Worm (Caenorhabditis elegans): ENCODE measurements around the gene ZK54.3.

Gene ZK54.3

ce11 chrX:17513507-17514113 lies 46.8 kb upstream of the ZK54.3 start, which contains the start of gene nhr-1 (continued):
- TF ChIP-seq nhr-6 (tag; optimal IDR thresholded peaks at IDR 0.05) (peak; percentile 68), lin-15B (tag; optimal IDR thresholded peaks at IDR 0.05) (no peak), F37D6.2 (tag; optimal IDR thresholded peaks at IDR 0.05) (peak; percentile 72), lsy-2 (tag; optimal IDR thresholded peaks at IDR 0.05) (peak; percentile 79 to 85), F10B5.3 (tag; optimal IDR thresholded peaks at IDR 0.05) (peak; percentile 40), tag-97 (GFP tag; IDR thresholded peaks at IDR 0.05) (no peak), T26A8.4 (GFP tag; IDR thresholded peaks at IDR 0.05) (peak; percentile 72; the same call in 1 of the 2 replicates), saeg-2 (GFP tag; IDR thresholded peaks at IDR 0.05) (0 out of 2 replicates have a peak, but pooled peaks have one; percentile 49), madf-5 (GFP tag; IDR thresholded peaks at IDR 0.05) (no peak), dmd-6 (GFP tag; IDR thresholded peaks at IDR 0.05) (peak; percentile 92), hmg-1.1 (GFP tag; IDR thresholded peaks at IDR 0.05) (peak; percentile 88), ztf-11 (tag; optimal IDR thresholded peaks at IDR 0.05) (no peak), nhr-237 (tag; optimal IDR thresholded peaks at IDR 0.05) (peak; percentile 46), dmd-8 (GFP tag; IDR thresholded peaks at IDR 0.05) (no peak), mdl-1 (tag; optimal IDR thresholded peaks at IDR 0.05) (peak; percentile 89 to 93), mep-1 (tag; optimal IDR thresholded peaks at IDR 0.05) (peak; percentile 94), T20F7.1 (GFP tag; optimal IDR thresholded peaks at IDR 0.05) (no peak), nhr-48 (tag; optimal IDR thresholded peaks at IDR 0.05) (peak; percentile 82), madf-9 (GFP tag; conservative IDR thresholded peaks at IDR 0.05) (peak; percentile 62; the same call in 1 of the 2 replicates), ceh-32 (tag; optimal IDR thresholded peaks at IDR 0.05; ENCODE audit: poor library complexity) (no peak), set-16 (GFP tag; IDR thresholded peaks at IDR 0.05) (peak; percentile 79), hlh-30 (tag; optimal IDR thresholded peaks at IDR 0.05; ENCODE audit: insufficient read depth) (peak; percentile 95), zag-1 (tag; optimal IDR thresholded peaks at IDR 0.05) (peak; percentile 72), F49E8.2 (tag; optimal IDR thresholded peaks at IDR 0.05; ENCODE audit: borderline replicate concordance) (no peak), unc-62 (GFP tag; optimal IDR thresholded peaks at IDR 0.05 in 1 of 2) (peak in 1 of 2 experiments; percentile 100), unc-62 (tag; optimal IDR thresholded peaks at IDR 0.05) (no peak), skn-1 (tag; optimal IDR thresholded peaks at IDR 0.05) (no peak), ceh-62 (tag; optimal IDR thresholded peaks at IDR 0.05) (no peak), fos-1 (tag; optimal IDR thresholded peaks at IDR 0.05) (no peak), fkh-10 (GFP tag; optimal IDR thresholded peaks at IDR 0.05) (peak; percentile 27), lim-7 (GFP tag; IDR thresholded peaks at IDR 0.05) (peak; percentile 57; the same call in 1 of the 2 replicates), lin-29 (GFP tag; IDR thresholded peaks at IDR 0.05) (no peak), mxl-3 (GFP tag; optimal IDR thresholded peaks at IDR 0.05) (peak; percentile 92), ctbp-1 (GFP tag; IDR thresholded peaks at IDR 0.05) (peak; percentile 81; the same call in 1 of the 2 replicates), rbr-2 (tag; optimal IDR thresholded peaks at IDR 0.05) (peak; percentile 90), aha-1 (tag) (peak; percentile 81), tra-1 (GFP tag; IDR thresholded peaks at IDR 0.05) (peak; percentile 88), nhr-77 (tag; optimal IDR thresholded peaks at IDR 0.05) (peak; percentile 82), dve-1 (tag; optimal IDR thresholded peaks at IDR 0.05; ENCODE audit: insufficient read depth) (peak; percentile 82), daf-19 (GFP tag; conservative IDR thresholded peaks at IDR 0.05) (0 out of 2 replicates have a peak, but pooled peaks have one; percentile 35), pha-4 (GFP tag; IDR thresholded peaks at IDR 0.05) (peak; percentile 16; the same call in 1 of the 2 replicates), pha-4 (tag; optimal IDR thresholded peaks at IDR 0.05) (peak; percentile 47)

DNA sequence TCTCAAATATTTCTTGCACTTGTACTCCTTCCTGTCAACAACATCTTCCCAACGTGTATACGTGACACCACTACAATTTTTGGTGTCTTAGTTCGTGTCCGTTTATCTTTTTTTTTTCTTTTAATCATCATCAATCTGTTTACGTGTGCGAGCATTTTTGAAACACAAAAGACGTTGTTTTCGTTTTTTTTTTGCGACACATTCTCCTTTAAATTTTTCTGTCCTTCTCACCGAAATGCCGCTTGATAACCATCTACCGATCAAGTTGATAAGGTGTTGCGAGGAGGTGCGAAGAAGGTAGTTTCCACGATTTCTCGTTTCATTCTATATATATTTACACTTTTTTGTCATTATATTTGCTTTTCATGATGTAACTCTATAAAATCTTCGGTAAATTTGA lies 43.7 kb upstream of the ZK54.3 start:
- TF ChIP-seq mdt-29 (GFP tag; IDR thresholded peaks at IDR 0.05) (no peak), hlh-11 (tag; optimal IDR thresholded peaks at IDR 0.05) (peak; percentile 23), zip-2 (tag; optimal IDR thresholded peaks at IDR 0.05) (no peak), dve-1 (tag; optimal IDR thresholded peaks at IDR 0.05; ENCODE audit: insufficient read depth) (peak; percentile 24), daf-8 (GFP tag; IDR thresholded peaks at IDR 0.05) (no peak), daf-16 (GFP tag; optimal IDR thresholded peaks at IDR 0.05) (no peak), daf-16 (tag; optimal IDR thresholded peaks at IDR 0.05) (peak; percentile 97), hmg-1.1 (GFP tag; IDR thresholded peaks at IDR 0.05) (no peak), tra-1 (GFP tag; IDR thresholded peaks at IDR 0.05) (0 out of 2 replicates have a peak, but pooled peaks have one; percentile 17), nhr-76 (tag; optimal IDR thresholded peaks at IDR 0.05) (no peak), ZK546.5 (tag; optimal IDR thresholded peaks at IDR 0.05) (no peak), arid-1 (GFP tag; conservative IDR thresholded peaks at IDR 0.05) (no peak), dmd-6 (GFP tag; IDR thresholded peaks at IDR 0.05) (peak; percentile 44; the same call in 1 of the 2 replicates), spr-3 (GFP tag; optimal IDR thresholded peaks at IDR 0.05) (no peak), saeg-2 (GFP tag; IDR thresholded peaks at IDR 0.05) (no peak), snpc-4 (tag; optimal IDR thresholded peaks at IDR 0.05) (no peak)
